Worm (Caenorhabditis elegans) whole organism, mixed stage, embryonic: Measurements from ENCODE around the gene col-169.
A peak's percentile ranks its signal among the peaks of the same experiment; 100 is the strongest.

ENCODE experiments used
- M03D4.4 ChIP-seq: sonication (generic microtip); optimal IDR thresholded peaks from 2 replicates; lab custom pipeline; 2017; ENCODE audit warnings: mild to moderate bottlenecking, missing genetic modification characterization, missing compliant biosample characterization
- bed-3 ChIP-seq: fragments of 200-800 bp; sonication (Bioruptor generic); optimal IDR thresholded peaks from 3 replicates; lab custom pipeline; 2018; ENCODE audit warnings: mild to moderate bottlenecking, missing genetic modification characterization, moderate library complexity, missing compliant biosample characterization
- blmp-1 ChIP-seq: fragments of 150-350 bp; optimal IDR thresholded peaks from 2 replicates; lab custom pipeline; 2014; ENCODE audit warnings: missing biosample characterization, missing genetic modification characterization
- ceh-39 ChIP-seq: fragments of 150-350 bp; optimal IDR thresholded peaks from 2 replicates; lab custom pipeline; 2014; ENCODE audit warnings: missing biosample characterization, missing genetic modification characterization
- ceh-43 ChIP-seq: fragments of 200-800 bp; sonication (Bioruptor generic); optimal IDR thresholded peaks from 2 replicates; lab custom pipeline; 2018; ENCODE audit warnings: mild to moderate bottlenecking, missing genetic modification characterization, moderate library complexity, missing compliant biosample characterization
- ceh-83 ChIP-seq: fragments of 200-800 bp; sonication (Bioruptor generic); optimal IDR thresholded peaks from 2 replicates; lab custom pipeline; 2018; ENCODE audit warnings: mild to moderate bottlenecking, missing genetic modification characterization, missing compliant biosample characterization
- ces-1 ChIP-seq: fragments of 150-350 bp; optimal IDR thresholded peaks from 2 replicates; lab custom pipeline; 2014; ENCODE audit warnings: missing biosample characterization, missing genetic modification reagents, missing genetic modification characterization
- cnd-1 ChIP-seq: fragments of 200-800 bp; sonication (Bioruptor generic); optimal IDR thresholded peaks from 2 replicates; lab custom pipeline; 2018; ENCODE audit warnings: mild to moderate bottlenecking, missing genetic modification characterization, missing compliant biosample characterization
- drap-1 ChIP-seq: fragments of 200-800 bp; sonication (Bioruptor generic); optimal IDR thresholded peaks from 3 replicates; lab custom pipeline; 2018; ENCODE audit warnings: mild to moderate bottlenecking, missing genetic modification characterization, missing compliant biosample characterization
- elt-1 ChIP-seq: sonication (generic microtip); optimal IDR thresholded peaks from 2 replicates; lab custom pipeline; 2017; ENCODE audit warnings: missing genetic modification characterization, mild to moderate bottlenecking, missing compliant biosample characterization, antibody characterized with exemption, moderate library complexity, borderline replicate concordance; ENCODE audit not compliant: insufficient read depth
- elt-3 ChIP-seq: fragments of 150-350 bp; optimal IDR thresholded peaks from 2 replicates; lab custom pipeline; 2014; ENCODE audit warnings: missing biosample characterization, missing genetic modification characterization
- flh-1 ChIP-seq: fragments of 200-800 bp; sonication (Bioruptor generic); optimal IDR thresholded peaks from 2 replicates; lab custom pipeline; 2018; ENCODE audit warnings: mild to moderate bottlenecking, missing genetic modification characterization, moderate library complexity, missing compliant biosample characterization
- ham-2 ChIP-seq: fragments of 200-800 bp; sonication (Bioruptor generic); optimal IDR thresholded peaks from 2 replicates; lab custom pipeline; 2018; ENCODE audit warnings: mild to moderate bottlenecking, missing genetic modification characterization, missing compliant biosample characterization
- hlh-1 ChIP-seq: fragments of 150-350 bp; optimal IDR thresholded peaks from 2 replicates; lab custom pipeline; 2014; ENCODE audit warnings: missing biosample characterization, missing genetic modification reagents, missing genetic modification characterization
- lin-13 ChIP-seq: fragments of 150-350 bp; optimal IDR thresholded peaks from 2 replicates; lab custom pipeline; 2014; ENCODE audit warnings: missing biosample characterization, missing genetic modification characterization
- lin-32 ChIP-seq: fragments of 200-800 bp; sonication (Bioruptor generic); optimal IDR thresholded peaks from 2 replicates; lab custom pipeline; 2018; ENCODE audit warnings: mild to moderate bottlenecking, missing genetic modification characterization, missing compliant biosample characterization
- lsy-2 ChIP-seq: fragments of 150-350 bp; optimal IDR thresholded peaks from 2 replicates; lab custom pipeline; 2014; ENCODE audit warnings: missing biosample characterization, missing genetic modification characterization
- mab-5 ChIP-seq: fragments of 150-350 bp; optimal IDR thresholded peaks from 2 replicates; lab custom pipeline; 2014; ENCODE audit warnings: missing biosample characterization, missing genetic modification characterization
- mep-1 ChIP-seq: fragments of 150-350 bp; optimal IDR thresholded peaks from 2 replicates; lab custom pipeline; 2017; ENCODE audit warnings: missing biosample characterization, missing genetic modification reagents, missing genetic modification characterization, inconsistent platforms
- mls-2 ChIP-seq: sonication (generic microtip); optimal IDR thresholded peaks from 2 replicates; lab custom pipeline; 2016; ENCODE audit warnings: mild to moderate bottlenecking, missing genetic modification characterization, moderate library complexity, missing compliant biosample characterization
- nhr-12 ChIP-seq: fragments of 150-350 bp; optimal IDR thresholded peaks from 2 replicates; lab custom pipeline; 2014; ENCODE audit warnings: missing biosample characterization, missing genetic modification characterization
- nhr-2 ChIP-seq: fragments of 150-350 bp; optimal IDR thresholded peaks from 2 replicates; lab custom pipeline; 2014; ENCODE audit warnings: missing biosample characterization, missing genetic modification characterization
- nhr-237 ChIP-seq: fragments of 150-350 bp; optimal IDR thresholded peaks from 2 replicates; lab custom pipeline; 2014; ENCODE audit warnings: missing biosample characterization, missing genetic modification characterization
- nhr-28 ChIP-seq: fragments of 150-350 bp; optimal IDR thresholded peaks from 2 replicates; lab custom pipeline; 2014; ENCODE audit warnings: missing biosample characterization, missing genetic modification characterization
- nhr-76 ChIP-seq: sonication (generic microtip); optimal IDR thresholded peaks from 2 replicates; lab custom pipeline; 2017; ENCODE audit warnings: missing biosample characterization, missing genetic modification characterization
- pha-4 ChIP-seq: fragments of 150-350 bp; optimal IDR thresholded peaks from 2 replicates; lab custom pipeline; 2018; ENCODE audit warnings: missing biosample characterization, missing genetic modification reagents, missing genetic modification characterization
- sem-2 ChIP-seq: fragments of 200-800 bp; sonication (Bioruptor generic); optimal IDR thresholded peaks from 2 replicates; lab custom pipeline; 2018; ENCODE audit warnings: mild to moderate bottlenecking, missing genetic modification characterization, missing compliant biosample characterization
- snpc-4 ChIP-seq: fragments of 150-350 bp; optimal IDR thresholded peaks from 2 replicates; lab custom pipeline; 2014; ENCODE audit warnings: missing biosample characterization, missing genetic modification characterization
- sptf-1 ChIP-seq: sonication (generic microtip); optimal IDR thresholded peaks from 2 replicates; lab custom pipeline; 2017; ENCODE audit warnings: mild to moderate bottlenecking, missing genetic modification characterization, moderate library complexity, missing compliant biosample characterization
- tbx-8 ChIP-seq: fragments of 200-800 bp; sonication (Bioruptor generic); optimal IDR thresholded peaks from 2 replicates; lab custom pipeline; 2018; ENCODE audit warnings: mild to moderate bottlenecking, missing genetic modification characterization, moderate library complexity, missing compliant biosample characterization
- unc-120 ChIP-seq: sonication (generic microtip); optimal IDR thresholded peaks from 2 replicates; lab custom pipeline; 2017; ENCODE audit warnings: missing genetic modification characterization, missing compliant biosample characterization; ENCODE audit not compliant: poor library complexity, severe bottlenecking
- unc-39 ChIP-seq: fragments of 150-350 bp; optimal IDR thresholded peaks from 2 replicates; lab custom pipeline; 2014; ENCODE audit warnings: missing biosample characterization, missing genetic modification characterization
- unc-62 ChIP-seq: fragments of 150-350 bp; optimal IDR thresholded peaks from 2 replicates; lab custom pipeline; 2014; ENCODE audit warnings: missing biosample characterization, missing genetic modification reagents, missing genetic modification characterization
- zip-8 ChIP-seq: fragments of 150-350 bp; optimal IDR thresholded peaks from 2 replicates; lab custom pipeline; 2014; ENCODE audit warnings: missing biosample characterization, missing genetic modification characterization
- ztf-11 ChIP-seq: fragments of 150-350 bp; optimal IDR thresholded peaks from 2 replicates; lab custom pipeline; 2014; ENCODE audit warnings: missing biosample characterization, missing genetic modification characterization

col-169 gene

ce11 chrX:6369717-6370116 is 40.8 kb downstream of the col-169 start, which contains the start of gene C03B1.2:
TSS of gene C03B1.2 (plus strand) at chrX:6370017.
- no peak for TF ChIP-seq lin-13
- TF ChIP-seq blmp-1 (tag; lab: Kevin White, UChicago): no peak
- TF ChIP-seq unc-39: no peak
- TF ChIP-seq mab-5 (tag; lab: Kevin White, UChicago): no peak
- no peak for TF ChIP-seq ztf-11
- no peak for TF ChIP-seq elt-3 (tag; lab: Kevin White, UChicago)
- no peak for TF ChIP-seq snpc-4 (tag; lab: Kevin White, UChicago)
- no peak for TF ChIP-seq nhr-237 (tag; lab: Kevin White, UChicago)

DNA sequence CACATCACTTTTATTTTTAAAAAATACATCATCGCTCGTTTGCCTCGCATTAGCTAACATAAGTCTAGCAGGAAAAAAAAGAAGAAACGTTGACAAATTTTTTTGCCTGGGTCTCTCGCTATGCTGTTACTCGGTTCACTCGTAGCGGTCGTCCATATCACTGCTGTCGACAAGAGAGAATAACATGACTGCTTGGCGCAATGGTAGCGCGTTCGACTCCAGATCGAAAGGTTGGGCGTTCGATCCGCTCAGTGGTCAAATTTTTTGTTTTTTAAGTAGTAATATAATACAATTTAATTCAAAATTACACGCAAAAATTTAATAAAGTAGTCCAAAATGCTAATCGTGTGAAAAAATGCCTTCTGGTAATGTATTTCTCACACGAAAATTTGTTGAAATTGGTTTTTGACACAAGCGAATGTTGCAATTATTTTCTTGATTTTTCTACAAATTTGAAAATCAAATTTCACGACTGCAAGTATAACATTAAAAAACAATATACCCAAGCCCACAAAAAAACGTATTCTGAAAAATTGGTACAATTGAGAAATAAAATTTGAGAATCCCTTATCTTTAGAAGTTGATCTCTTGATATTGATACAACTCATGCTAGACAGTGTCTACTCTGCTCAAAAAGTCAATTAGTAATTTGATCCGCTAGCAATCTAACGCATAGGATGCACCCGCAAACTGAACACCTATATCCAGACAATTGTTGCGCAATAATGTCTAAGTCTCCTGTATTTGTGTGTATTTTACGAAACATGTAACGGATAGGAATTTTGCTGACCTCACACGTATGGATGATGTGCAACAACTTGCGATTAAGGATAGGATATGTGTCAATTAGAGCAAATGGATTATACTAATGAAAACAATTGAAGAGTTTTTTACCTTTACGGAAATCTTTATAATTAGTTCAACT is 42.5 kb downstream of the col-169 start:
- peak; percentile 71 for TF ChIP-seq sem-2 (GFP tag; lab: Kevin White, UChicago)
- peak; percentile 43 for TF ChIP-seq flh-1 (GFP tag; lab: Kevin White, UChicago)
- peak; percentile 20 for TF ChIP-seq nhr-237 (tag; lab: Kevin White, UChicago)
- no peak for TF ChIP-seq elt-3 (tag; lab: Kevin White, UChicago)
- TF ChIP-seq nhr-76 (tag; lab: Kevin White, UChicago): no peak
- peak; percentile 84 for TF ChIP-seq ceh-83
- TF ChIP-seq pha-4 (tag; lab: Kevin White, UChicago): no peak
- peak; percentile 83 for TF ChIP-seq M03D4.4
- TF ChIP-seq unc-39: no peak
- TF ChIP-seq ceh-39 (tag; lab: Kevin White, UChicago): no peak
- no peak for TF ChIP-seq snpc-4 (tag; lab: Kevin White, UChicago)
- TF ChIP-seq lsy-2 (tag; lab: Kevin White, UChicago): no peak
- TF ChIP-seq mls-2 (tag; lab: Kevin White, UChicago): peak; percentile 77
- TF ChIP-seq lin-32 (GFP tag; lab: Kevin White, UChicago): peak; percentile 37
- TF ChIP-seq mab-5 (tag; lab: Kevin White, UChicago): peak; percentile 22
- TF ChIP-seq bed-3 (GFP tag; lab: Kevin White, UChicago): peak; percentile 71
- no peak for TF ChIP-seq elt-1 (tag; lab: Kevin White, UChicago)
- TF ChIP-seq ham-2: peak; percentile 47
- no peak for TF ChIP-seq nhr-12
- peak; percentile 58 for TF ChIP-seq ceh-43 (GFP tag; lab: Kevin White, UChicago)
- TF ChIP-seq drap-1 (GFP tag; lab: Kevin White, UChicago): peak; percentile 79
- no peak for TF ChIP-seq unc-62 (GFP tag; lab: Kevin White, UChicago)
- no peak for TF ChIP-seq ztf-11
- TF ChIP-seq nhr-2 (tag; lab: Kevin White, UChicago): peak; percentile 66
- TF ChIP-seq tbx-8 (GFP tag; lab: Kevin White, UChicago): peak; percentile 79
- peak; percentile 59 for TF ChIP-seq unc-120 (tag; lab: Kevin White, UChicago)
- peak; percentile 68 for TF ChIP-seq cnd-1 (tag; lab: Kevin White, UChicago)
- no peak for TF ChIP-seq blmp-1 (tag; lab: Kevin White, UChicago)
- TF ChIP-seq lin-13: no peak
- no peak for TF ChIP-seq nhr-28 (tag; lab: Kevin White, UChicago)
- peak; percentile 88 for TF ChIP-seq sptf-1 (tag; lab: Kevin White, UChicago)
- TF ChIP-seq ces-1 (GFP tag; lab: Kevin White, UChicago): no peak
- peak; percentile 76 for TF ChIP-seq zip-8 (tag; lab: Kevin White, UChicago)
- TF ChIP-seq mep-1: peak; percentile 11
- peak; percentile 46 for TF ChIP-seq hlh-1 (tag; lab: Kevin White, UChicago)

ce11 chrX:6373348-6373747 is 44.4 kb downstream of the col-169 start, which contains the start of gene C03B1.17:
TSS of gene C03B1.17 (plus strand) at chrX:6373648.
- TF ChIP-seq zip-8 (tag; lab: Kevin White, UChicago) (no peak), blmp-1 (tag; lab: Kevin White, UChicago) (no peak), bed-3 (GFP tag; lab: Kevin White, UChicago) (no peak), sptf-1 (tag; lab: Kevin White, UChicago) (no peak)
- TF ChIP-seq, all 35 proteins: peak for 0
